Worm (Caenorhabditis elegans) whole organism, L4 larva: ENCODE data around the gene nep-5.

ENCODE experiments used
- D1046.2 ChIP-seq: fragments of 200-800 bp; sonication (Bioruptor generic); IDR thresholded peaks from 2 replicates; pipeline ENCODE4 v1.3.6; 2022; ENCODE audit warnings: missing genetic modification characterization, missing compliant biosample characterization
- F44E2.7 ChIP-seq: fragments of 200-800 bp; sonication (Bioruptor generic); IDR thresholded peaks from 2 replicates; pipeline ENCODE4 v2.1.2; 2022; ENCODE audit warnings: missing genetic modification characterization, missing compliant biosample characterization
- R02D3.7 ChIP-seq: fragments of 150-350 bp; sonication (generic microtip); optimal IDR thresholded peaks from 3 replicates; lab custom pipeline; 2014; ENCODE audit warnings: missing biosample characterization, missing genetic modification characterization
- T20F7.1 ChIP-seq: fragments of 200-800 bp; sonication (Bioruptor generic); optimal IDR thresholded peaks from 2 replicates; lab custom pipeline; 2018; ENCODE audit warnings: mild to moderate bottlenecking, missing genetic modification characterization, missing compliant biosample characterization
- T26A8.4 ChIP-seq: fragments of 200-800 bp; sonication (Bioruptor generic); IDR thresholded peaks from 2 replicates; pipeline ENCODE4 v1.3.6; 2022; ENCODE audit warnings: missing genetic modification characterization, missing compliant biosample characterization
- aly-2 ChIP-seq: sonication (generic microtip); optimal IDR thresholded peaks from 2 replicates; lab custom pipeline; 2018; ENCODE audit warnings: missing biosample characterization, missing genetic modification characterization
- ama-1 ChIP-seq: fragments of 150-350 bp; optimal IDR thresholded peaks from 2 replicates; lab custom pipeline; 2014; ENCODE audit warnings: inconsistent platforms, mixed read lengths
- arid-1 ChIP-seq: fragments of 200-800 bp; sonication (Bioruptor generic); conservative IDR thresholded peaks from 2 replicates; pipeline ENCODE4 v1.3.6; 2022; ENCODE audit warnings: missing genetic modification reagents, missing genetic modification characterization, missing compliant biosample characterization
- attf-4 ChIP-seq: sonication (generic microtip); optimal IDR thresholded peaks from 3 replicates; lab custom pipeline; 2017; ENCODE audit warnings: missing biosample characterization, missing genetic modification characterization
- ceh-32 ChIP-seq: sonication (generic microtip); optimal IDR thresholded peaks from 2 replicates; lab custom pipeline; 2016; ENCODE audit warnings: mild to moderate bottlenecking, missing genetic modification characterization, missing compliant biosample characterization; ENCODE audit not compliant: poor library complexity
- ceh-82 ChIP-seq: sonication (generic microtip); optimal IDR thresholded peaks from 2 replicates; lab custom pipeline; 2017; ENCODE audit warnings: missing biosample characterization, missing genetic modification characterization
- daf-12 ChIP-seq: fragments of 150-350 bp; optimal IDR thresholded peaks from 2 replicates; lab custom pipeline; 2014; ENCODE audit warnings: missing biosample characterization, missing genetic modification reagents, missing genetic modification characterization
- daf-8 ChIP-seq: fragments of 200-800 bp; sonication (Bioruptor generic); IDR thresholded peaks from 2 replicates; pipeline ENCODE4 v1.3.6; 2022; ENCODE audit warnings: missing genetic modification characterization, missing compliant biosample characterization
- dmd-6 ChIP-seq: fragments of 200-800 bp; sonication (Bioruptor generic); IDR thresholded peaks from 2 replicates; pipeline ENCODE4 v1.3.6; 2022; ENCODE audit warnings: missing genetic modification reagents, missing genetic modification characterization, missing compliant biosample characterization
- dmd-8 ChIP-seq: fragments of 200-800 bp; sonication (Bioruptor generic); IDR thresholded peaks from 2 replicates; pipeline ENCODE4 v1.3.6; 2022; ENCODE audit warnings: missing genetic modification characterization, missing compliant biosample characterization
- dmd-9 ChIP-seq: fragments of 200-800 bp; sonication (Bioruptor generic); IDR thresholded peaks from 2 replicates; pipeline ENCODE4 v1.3.6; 2022; ENCODE audit warnings: missing genetic modification reagents, missing genetic modification characterization, missing compliant biosample characterization
- fos-1 ChIP-seq: fragments of 150-350 bp; optimal IDR thresholded peaks from 2 replicates; lab custom pipeline; 2014; ENCODE audit warnings: missing biosample characterization, missing genetic modification characterization
- hif-1 ChIP-seq, 2 experiments: sonication (generic microtip); optimal IDR thresholded peaks; 2 replicates each; lab custom pipeline; 2016 to 2017; ENCODE audit warnings: missing compliant biosample characterization in 2 of 2, missing genetic modification characterization in 2 of 2, missing genetic modification reagents in 2 of 2, missing genotype in 2 of 2, mild to moderate bottlenecking in 1 of 2
- hlh-11 ChIP-seq: fragments of 200-800 bp; sonication (Bioruptor generic); optimal IDR thresholded peaks from 2 replicates; lab custom pipeline; 2018; ENCODE audit warnings: mild to moderate bottlenecking, missing genetic modification characterization, missing compliant biosample characterization
- lin-1 ChIP-seq: fragments of 200-800 bp; sonication (Bioruptor generic); IDR thresholded peaks from 2 replicates; pipeline ENCODE4 v1.3.6; 2022; ENCODE audit warnings: missing genetic modification reagents, missing genetic modification characterization, missing compliant biosample characterization
- lin-13 ChIP-seq: fragments of 150-350 bp; optimal IDR thresholded peaks from 2 replicates; lab custom pipeline; 2014; ENCODE audit warnings: missing biosample characterization, missing genetic modification reagents, missing genetic modification characterization
- lin-15B ChIP-seq: fragments of 150-350 bp; sonication (generic microtip); optimal IDR thresholded peaks from 3 replicates; lab custom pipeline; 2014; ENCODE audit warnings: missing biosample characterization, missing genetic modification characterization
- lin-29 ChIP-seq: fragments of 200-800 bp; sonication (Bioruptor generic); IDR thresholded peaks from 2 replicates; pipeline ENCODE4 v1.3.6; 2022; ENCODE audit warnings: missing genetic modification reagents, missing genetic modification characterization, missing compliant biosample characterization
- lir-3 ChIP-seq: sonication (generic microtip); optimal IDR thresholded peaks from 2 replicates; lab custom pipeline; 2016; ENCODE audit warnings: mild to moderate bottlenecking, missing genetic modification characterization, missing compliant biosample characterization
- madf-5 ChIP-seq, 2 experiments: fragments of 200-800 bp; sonication (Bioruptor generic); IDR thresholded peaks; 2 replicates each; pipeline ENCODE4 v1.3.6; 2022; ENCODE audit warnings: missing compliant biosample characterization in 2 of 2, missing genetic modification characterization in 2 of 2
- mdl-1 ChIP-seq, 2 experiments: fragments of 150-350 bp in 1 of 2; sonication (generic microtip) in 1 of 2; optimal IDR thresholded peaks; 2 replicates each; lab custom pipeline; 2014 to 2017; ENCODE audit warnings: missing biosample characterization in 2 of 2, missing genetic modification characterization in 2 of 2
- mes-2 ChIP-seq: sonication (generic microtip); optimal IDR thresholded peaks from 2 replicates; lab custom pipeline; 2016; ENCODE audit warnings: missing genotype, mild to moderate bottlenecking, missing genetic modification characterization, missing compliant biosample characterization; ENCODE audit not compliant: poor library complexity, severe bottlenecking
- nhr-102 ChIP-seq: sonication (generic microtip); optimal IDR thresholded peaks from 2 replicates; lab custom pipeline; 2016; ENCODE audit warnings: mild to moderate bottlenecking, missing genetic modification characterization, moderate library complexity, missing compliant biosample characterization
- nhr-237 ChIP-seq: sonication (generic microtip); optimal IDR thresholded peaks from 2 replicates; lab custom pipeline; 2017; ENCODE audit warnings: missing biosample characterization, missing genetic modification characterization
- nhr-25 ChIP-seq: sonication (generic microtip); optimal IDR thresholded peaks from 2 replicates; lab custom pipeline; 2017; ENCODE audit warnings: missing genetic modification characterization, mild to moderate bottlenecking, missing compliant biosample characterization, antibody characterized with exemption, moderate library complexity, borderline replicate concordance; ENCODE audit not compliant: insufficient read depth
- nhr-28 ChIP-seq: fragments of 150-350 bp; optimal IDR thresholded peaks from 2 replicates; lab custom pipeline; 2014; ENCODE audit warnings: missing biosample characterization, missing genetic modification characterization
- nhr-41 ChIP-seq: fragments of 200-800 bp; sonication (Bioruptor generic); IDR thresholded peaks from 2 replicates; pipeline ENCODE4 v1.3.6; 2022; ENCODE audit warnings: missing genetic modification reagents, missing genetic modification characterization, missing compliant biosample characterization
- nhr-6 ChIP-seq: fragments of 150-350 bp; optimal IDR thresholded peaks from 2 replicates; lab custom pipeline; 2014; ENCODE audit warnings: missing biosample characterization, missing genetic modification characterization
- php-3 ChIP-seq: fragments of 200-800 bp; sonication (Bioruptor generic); IDR thresholded peaks from 2 replicates; pipeline ENCODE4 v1.3.6; 2022; ENCODE audit warnings: missing genetic modification reagents, missing genetic modification characterization, missing compliant biosample characterization
- pqm-1 ChIP-seq: sonication (generic microtip); optimal IDR thresholded peaks from 2 replicates; lab custom pipeline; 2017; ENCODE audit warnings: missing biosample characterization, missing genetic modification characterization
- rbr-2 ChIP-seq: sonication (generic microtip); optimal IDR thresholded peaks from 2 replicates; lab custom pipeline; 2016; ENCODE audit warnings: missing genotype, missing genetic modification characterization, missing compliant biosample characterization
- skn-1 ChIP-seq: fragments of 150-350 bp; optimal IDR thresholded peaks from 2 replicates; lab custom pipeline; 2014; ENCODE audit warnings: missing biosample characterization, missing genetic modification characterization
- spr-1 ChIP-seq: sonication (generic microtip); optimal IDR thresholded peaks from 2 replicates; lab custom pipeline; 2016; ENCODE audit warnings: mild to moderate bottlenecking, missing genetic modification characterization, missing compliant biosample characterization
- spr-3 ChIP-seq: fragments of 200-800 bp; sonication (Bioruptor generic); optimal IDR thresholded peaks from 2 replicates; lab custom pipeline; 2018; ENCODE audit warnings: mild to moderate bottlenecking, missing genetic modification characterization, missing compliant biosample characterization
- tag-97 ChIP-seq: fragments of 200-800 bp; sonication (Bioruptor generic); IDR thresholded peaks from 2 replicates; pipeline ENCODE4 v1.3.6; 2022; ENCODE audit warnings: missing genetic modification characterization, missing compliant biosample characterization
- tra-1 ChIP-seq: fragments of 200-800 bp; sonication (Bioruptor generic); IDR thresholded peaks from 2 replicates; pipeline ENCODE4 v1.3.6; 2022; ENCODE audit warnings: missing genetic modification reagents, missing genetic modification characterization, missing compliant biosample characterization
- unc-39 ChIP-seq: sonication (generic microtip); optimal IDR thresholded peaks from 2 replicates; lab custom pipeline; 2017; ENCODE audit warnings: missing biosample characterization, missing genetic modification characterization
- ztf-7 ChIP-seq: fragments of 150-350 bp; optimal IDR thresholded peaks from 2 replicates; lab custom pipeline; 2014; ENCODE audit warnings: missing biosample characterization, missing genetic modification characterization

The nep-5 gene

DNA sequence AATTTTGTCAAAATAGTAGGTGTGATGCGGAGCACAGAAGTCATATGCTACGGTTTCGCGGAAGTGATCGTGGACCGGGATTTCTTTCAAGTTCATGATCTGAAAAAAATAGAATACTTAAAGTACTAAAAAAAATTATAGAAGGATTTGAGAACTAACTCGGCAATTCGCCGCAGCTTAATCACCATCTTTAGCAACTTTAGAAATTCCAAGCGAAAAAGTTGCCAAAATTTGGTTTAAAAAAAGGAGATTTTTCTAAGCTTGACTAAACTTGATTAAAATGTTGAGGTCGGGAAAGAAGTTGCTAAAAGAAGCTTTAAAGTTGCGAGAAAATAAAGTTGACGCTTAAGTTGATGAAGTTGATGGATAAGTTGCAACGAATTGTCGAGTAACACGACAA lies 29.7 kb downstream of the nep-5 start, which contains the start of gene ZK177.9 (continued):
- no peak for TF ChIP-seq dmd-6
- TF ChIP-seq php-3 (GFP tag; lab: Robert Waterston, UW), result no peak
- TF ChIP-seq ceh-32 (tag; lab: Kevin White, UChicago), result no peak
- TF ChIP-seq F44E2.7 (GFP tag; lab: Robert Waterston, UW), result no peak

DNA sequence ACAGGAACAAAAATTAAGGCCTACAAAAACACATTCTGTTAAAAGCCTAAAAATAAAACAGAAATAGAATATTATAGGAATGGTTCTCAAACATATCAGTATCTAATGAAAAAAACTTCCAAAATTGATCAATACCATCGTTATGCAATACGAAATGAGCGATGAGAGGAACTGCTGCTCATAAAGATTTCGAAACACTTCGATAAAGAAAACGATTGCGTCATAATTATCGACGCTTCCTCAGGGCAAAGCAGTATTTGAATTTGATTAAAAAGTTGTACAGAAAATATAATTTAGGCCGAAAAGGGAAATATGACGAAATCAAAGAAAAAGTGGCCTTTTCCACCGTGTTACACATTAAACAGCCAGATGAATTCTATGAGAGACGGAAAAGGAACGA lies 30.1 kb downstream of the nep-5 start:
- TF ChIP-seq ztf-7 (tag; lab: Kevin White, UChicago) (no peak), tag-97 (GFP tag; lab: Robert Waterston, UW) (no peak), ama-1 (lab: Kevin White, UChicago) (no peak), T26A8.4 (GFP tag; lab: Robert Waterston, UW) (no peak), spr-3 (GFP tag; lab: Kevin White, UChicago) (no peak), nhr-28 (tag; lab: Kevin White, UChicago) (no peak), unc-39 (tag; lab: Kevin White, UChicago) (no peak), nhr-102 (tag; lab: Kevin White, UChicago) (no peak), F44E2.7 (GFP tag; lab: Robert Waterston, UW) (no peak), dmd-8 (no peak), lin-1 (GFP tag; lab: Robert Waterston, UW) (no peak), D1046.2 (GFP tag; lab: Robert Waterston, UW) (no peak), mdl-1 (tag; optimal IDR thresholded peaks at IDR 0.05; lab: Kevin White, UChicago) (no peak), attf-4 (tag; lab: Kevin White, UChicago) (no peak), dmd-9 (GFP tag; lab: Robert Waterston, UW) (no peak), nhr-41 (GFP tag; lab: Robert Waterston, UW) (no peak), nhr-237 (tag; lab: Kevin White, UChicago) (no peak), lir-3 (tag; lab: Kevin White, UChicago) (no peak)

DNA sequence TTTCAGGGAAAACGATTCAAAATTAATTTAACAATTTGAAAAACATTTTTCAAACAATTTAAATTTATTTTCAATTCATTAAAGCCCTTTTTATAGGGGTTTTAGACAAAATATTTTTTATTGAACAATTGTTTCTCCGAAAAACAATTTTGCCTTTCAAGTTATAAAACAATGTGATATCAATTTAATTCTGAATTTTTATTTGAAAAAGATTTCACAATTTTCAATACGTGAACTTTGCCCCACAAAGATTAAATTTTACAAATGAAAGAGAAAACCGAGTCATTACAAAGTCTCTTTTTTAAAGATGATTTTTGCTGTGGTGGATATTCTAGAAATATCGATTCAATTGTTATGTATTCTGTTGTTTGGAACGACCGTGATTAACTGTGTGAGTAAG lies 31.0 kb downstream of the nep-5 start, which contains the start of gene ZK177.2:
Gene ZK177.2 (plus strand): TSS at position 301 of the 400 bp plus-strand sequence.
- TF ChIP-seq ama-1 (lab: Kevin White, UChicago), result no peak
- no peak for TF ChIP-seq unc-39 (tag; lab: Kevin White, UChicago)
- TF ChIP-seq spr-1 (tag; lab: Kevin White, UChicago), result no peak
- TF ChIP-seq aly-2 (tag; lab: Kevin White, UChicago), result no peak
- no peak for TF ChIP-seq daf-12
- no peak for TF ChIP-seq lin-15B (tag; lab: Kevin White, UChicago)
- no peak for TF ChIP-seq hif-1 (tag; optimal IDR thresholded peaks at IDR 0.05; lab: Kevin White, UChicago)
- TF ChIP-seq arid-1, result no peak

DNA sequence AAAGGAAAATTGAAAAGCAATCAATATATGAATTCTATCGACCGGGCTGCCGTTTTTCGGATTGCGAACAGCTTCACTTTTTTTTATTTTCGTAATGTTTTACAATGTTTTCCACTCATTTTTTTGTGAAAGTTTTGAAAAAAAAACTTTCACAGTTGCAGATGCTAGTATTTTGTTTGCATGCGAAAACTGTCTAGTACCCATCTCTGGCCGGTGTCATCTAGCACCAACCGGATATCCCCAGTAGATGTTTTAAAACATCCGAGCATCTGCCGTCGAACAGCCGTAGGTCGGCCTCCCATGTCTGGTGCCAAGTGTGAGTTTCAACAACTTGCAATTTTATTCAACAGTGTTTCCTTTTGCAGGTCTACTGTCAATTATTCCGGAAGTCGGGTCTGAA lies 33.5 kb downstream of the nep-5 start, which contains the start of gene ZK177.12:
Gene ZK177.12 (plus strand): TSS at position 301 of the 400 bp plus-strand sequence.
- TF ChIP-seq arid-1 (no peak), R02D3.7 (tag; lab: Kevin White, UChicago) (no peak), daf-8 (no peak), dmd-9 (GFP tag; lab: Robert Waterston, UW) (no peak), lin-29 (GFP tag; lab: Robert Waterston, UW) (no peak), attf-4 (tag; lab: Kevin White, UChicago) (no peak), lin-13 (GFP tag; lab: Kevin White, UChicago) (no peak), skn-1 (no peak), nhr-6 (tag; lab: Kevin White, UChicago) (no peak), lin-15B (tag; lab: Kevin White, UChicago) (no peak), T20F7.1 (GFP tag; lab: Kevin White, UChicago) (no peak)

DNA sequence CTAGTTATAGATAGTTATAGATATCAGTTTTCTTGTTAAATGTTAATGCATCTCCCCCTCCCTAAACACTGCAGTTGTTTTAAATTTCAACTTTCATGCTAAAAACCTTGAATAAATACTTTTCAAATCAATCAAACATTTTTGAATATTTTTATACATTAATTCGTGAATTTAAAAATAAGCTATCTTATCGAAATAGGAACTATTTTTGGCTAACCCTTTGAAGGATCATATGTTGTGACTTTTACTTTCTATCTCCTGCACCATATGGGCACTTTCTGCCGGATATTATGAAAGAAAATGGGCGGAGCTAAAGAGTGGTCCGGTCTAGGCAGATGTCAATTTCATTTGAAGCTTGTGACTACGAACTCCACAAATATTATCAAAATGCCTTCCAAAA lies 34.7 kb downstream of the nep-5 start, which contains the start of gene ZK177.11:
Gene ZK177.11 (plus strand): TSS at position 301 of the 400 bp plus-strand sequence.
- TF ChIP-seq D1046.2 (GFP tag; lab: Robert Waterston, UW), result no peak
- TF ChIP-seq fos-1, result no peak
- TF ChIP-seq tra-1, result no peak
- no peak for TF ChIP-seq nhr-25 (tag; lab: Kevin White, UChicago)
- no peak for TF ChIP-seq mes-2 (tag; lab: Kevin White, UChicago)
- no peak for TF ChIP-seq madf-5 (GFP tag; IDR thresholded peaks at IDR 0.05; lab: Robert Waterston, UW)
- no peak for TF ChIP-seq hlh-11 (tag; lab: Kevin White, UChicago)
- no peak for TF ChIP-seq pqm-1 (tag; lab: Kevin White, UChicago)
- no peak for TF ChIP-seq php-3 (GFP tag; lab: Robert Waterston, UW)
- TF ChIP-seq nhr-102 (tag; lab: Kevin White, UChicago), result no peak
- no peak for TF ChIP-seq ceh-82 (tag; lab: Kevin White, UChicago)
- no peak for TF ChIP-seq rbr-2 (tag; lab: Kevin White, UChicago)
